Worm (Caenorhabditis elegans) whole organism, mixed stage, embryonic: Measurements from ENCODE around the gene F42H10.2.

Experiments used
- M03D4.4 ChIP-seq: sonication (generic microtip); optimal IDR thresholded peaks from 2 replicates; lab custom pipeline; 2017; ENCODE audit warnings: mild to moderate bottlenecking, missing genetic modification characterization, missing compliant biosample characterization
- bed-3 ChIP-seq: fragments of 200-800 bp; sonication (Bioruptor generic); optimal IDR thresholded peaks from 3 replicates; lab custom pipeline; 2018; ENCODE audit warnings: mild to moderate bottlenecking, missing genetic modification characterization, moderate library complexity, missing compliant biosample characterization
- blmp-1 ChIP-seq: fragments of 150-350 bp; optimal IDR thresholded peaks from 2 replicates; lab custom pipeline; 2014; ENCODE audit warnings: missing biosample characterization, missing genetic modification characterization
- ceh-39 ChIP-seq: fragments of 150-350 bp; optimal IDR thresholded peaks from 2 replicates; lab custom pipeline; 2014; ENCODE audit warnings: missing biosample characterization, missing genetic modification characterization
- ceh-43 ChIP-seq: fragments of 200-800 bp; sonication (Bioruptor generic); optimal IDR thresholded peaks from 2 replicates; lab custom pipeline; 2018; ENCODE audit warnings: mild to moderate bottlenecking, missing genetic modification characterization, moderate library complexity, missing compliant biosample characterization
- ces-1 ChIP-seq: fragments of 150-350 bp; optimal IDR thresholded peaks from 2 replicates; lab custom pipeline; 2014; ENCODE audit warnings: missing biosample characterization, missing genetic modification reagents, missing genetic modification characterization
- cnd-1 ChIP-seq: fragments of 200-800 bp; sonication (Bioruptor generic); optimal IDR thresholded peaks from 2 replicates; lab custom pipeline; 2018; ENCODE audit warnings: mild to moderate bottlenecking, missing genetic modification characterization, missing compliant biosample characterization
- drap-1 ChIP-seq: fragments of 200-800 bp; sonication (Bioruptor generic); optimal IDR thresholded peaks from 3 replicates; lab custom pipeline; 2018; ENCODE audit warnings: mild to moderate bottlenecking, missing genetic modification characterization, missing compliant biosample characterization
- elt-1 ChIP-seq: sonication (generic microtip); optimal IDR thresholded peaks from 2 replicates; lab custom pipeline; 2017; ENCODE audit warnings: missing genetic modification characterization, mild to moderate bottlenecking, missing compliant biosample characterization, antibody characterized with exemption, moderate library complexity, borderline replicate concordance; ENCODE audit not compliant: insufficient read depth
- elt-3 ChIP-seq: fragments of 150-350 bp; optimal IDR thresholded peaks from 2 replicates; lab custom pipeline; 2014; ENCODE audit warnings: missing biosample characterization, missing genetic modification characterization
- flh-1 ChIP-seq: fragments of 200-800 bp; sonication (Bioruptor generic); optimal IDR thresholded peaks from 2 replicates; lab custom pipeline; 2018; ENCODE audit warnings: mild to moderate bottlenecking, missing genetic modification characterization, moderate library complexity, missing compliant biosample characterization
- ham-2 ChIP-seq: fragments of 200-800 bp; sonication (Bioruptor generic); optimal IDR thresholded peaks from 2 replicates; lab custom pipeline; 2018; ENCODE audit warnings: mild to moderate bottlenecking, missing genetic modification characterization, missing compliant biosample characterization
- hlh-1 ChIP-seq: fragments of 150-350 bp; optimal IDR thresholded peaks from 2 replicates; lab custom pipeline; 2014; ENCODE audit warnings: missing biosample characterization, missing genetic modification reagents, missing genetic modification characterization
- lin-13 ChIP-seq: fragments of 150-350 bp; optimal IDR thresholded peaks from 2 replicates; lab custom pipeline; 2014; ENCODE audit warnings: missing biosample characterization, missing genetic modification characterization
- lin-32 ChIP-seq: fragments of 200-800 bp; sonication (Bioruptor generic); optimal IDR thresholded peaks from 2 replicates; lab custom pipeline; 2018; ENCODE audit warnings: mild to moderate bottlenecking, missing genetic modification characterization, missing compliant biosample characterization
- lsy-2 ChIP-seq: fragments of 150-350 bp; optimal IDR thresholded peaks from 2 replicates; lab custom pipeline; 2014; ENCODE audit warnings: missing biosample characterization, missing genetic modification characterization
- mab-5 ChIP-seq: fragments of 150-350 bp; optimal IDR thresholded peaks from 2 replicates; lab custom pipeline; 2014; ENCODE audit warnings: missing biosample characterization, missing genetic modification characterization
- mep-1 ChIP-seq: fragments of 150-350 bp; optimal IDR thresholded peaks from 2 replicates; lab custom pipeline; 2017; ENCODE audit warnings: missing biosample characterization, missing genetic modification reagents, missing genetic modification characterization, inconsistent platforms
- mls-2 ChIP-seq: sonication (generic microtip); optimal IDR thresholded peaks from 2 replicates; lab custom pipeline; 2016; ENCODE audit warnings: mild to moderate bottlenecking, missing genetic modification characterization, moderate library complexity, missing compliant biosample characterization
- nhr-12 ChIP-seq: fragments of 150-350 bp; optimal IDR thresholded peaks from 2 replicates; lab custom pipeline; 2014; ENCODE audit warnings: missing biosample characterization, missing genetic modification characterization
- nhr-2 ChIP-seq: fragments of 150-350 bp; optimal IDR thresholded peaks from 2 replicates; lab custom pipeline; 2014; ENCODE audit warnings: missing biosample characterization, missing genetic modification characterization
- nhr-237 ChIP-seq: fragments of 150-350 bp; optimal IDR thresholded peaks from 2 replicates; lab custom pipeline; 2014; ENCODE audit warnings: missing biosample characterization, missing genetic modification characterization
- nhr-28 ChIP-seq: fragments of 150-350 bp; optimal IDR thresholded peaks from 2 replicates; lab custom pipeline; 2014; ENCODE audit warnings: missing biosample characterization, missing genetic modification characterization
- pha-4 ChIP-seq: fragments of 150-350 bp; optimal IDR thresholded peaks from 2 replicates; lab custom pipeline; 2018; ENCODE audit warnings: missing biosample characterization, missing genetic modification reagents, missing genetic modification characterization
- sem-2 ChIP-seq: fragments of 200-800 bp; sonication (Bioruptor generic); optimal IDR thresholded peaks from 2 replicates; lab custom pipeline; 2018; ENCODE audit warnings: mild to moderate bottlenecking, missing genetic modification characterization, missing compliant biosample characterization
- snpc-4 ChIP-seq: fragments of 150-350 bp; optimal IDR thresholded peaks from 2 replicates; lab custom pipeline; 2014; ENCODE audit warnings: missing biosample characterization, missing genetic modification characterization
- sptf-1 ChIP-seq: sonication (generic microtip); optimal IDR thresholded peaks from 2 replicates; lab custom pipeline; 2017; ENCODE audit warnings: mild to moderate bottlenecking, missing genetic modification characterization, moderate library complexity, missing compliant biosample characterization
- tbx-8 ChIP-seq: fragments of 200-800 bp; sonication (Bioruptor generic); optimal IDR thresholded peaks from 2 replicates; lab custom pipeline; 2018; ENCODE audit warnings: mild to moderate bottlenecking, missing genetic modification characterization, moderate library complexity, missing compliant biosample characterization
- unc-120 ChIP-seq: sonication (generic microtip); optimal IDR thresholded peaks from 2 replicates; lab custom pipeline; 2017; ENCODE audit warnings: missing genetic modification characterization, missing compliant biosample characterization; ENCODE audit not compliant: poor library complexity, severe bottlenecking
- unc-39 ChIP-seq: fragments of 150-350 bp; optimal IDR thresholded peaks from 2 replicates; lab custom pipeline; 2014; ENCODE audit warnings: missing biosample characterization, missing genetic modification characterization
- unc-62 ChIP-seq: fragments of 150-350 bp; optimal IDR thresholded peaks from 2 replicates; lab custom pipeline; 2014; ENCODE audit warnings: missing biosample characterization, missing genetic modification reagents, missing genetic modification characterization
- zip-8 ChIP-seq: fragments of 150-350 bp; optimal IDR thresholded peaks from 2 replicates; lab custom pipeline; 2014; ENCODE audit warnings: missing biosample characterization, missing genetic modification characterization
- ztf-11 ChIP-seq: fragments of 150-350 bp; optimal IDR thresholded peaks from 2 replicates; lab custom pipeline; 2014; ENCODE audit warnings: missing biosample characterization, missing genetic modification characterization

Gene F42H10.2

ce11 chrIII:8479322-8479864 lies 11.0 kb upstream of the F42H10.2 start:
- TF ChIP-seq nhr-237 (tag; lab: Kevin White, UChicago), result no peak
- TF ChIP-seq nhr-28 (tag; lab: Kevin White, UChicago), result no peak
- TF ChIP-seq snpc-4 (tag; lab: Kevin White, UChicago), result no peak
- TF ChIP-seq ces-1 (GFP tag; lab: Kevin White, UChicago), result no peak
- TF ChIP-seq unc-39 (tag; lab: Kevin White, UChicago), result no peak
- TF ChIP-seq elt-3 (tag; lab: Kevin White, UChicago), result no peak
- TF ChIP-seq lin-13 (tag; lab: Kevin White, UChicago), result no peak
- no peak for TF ChIP-seq mab-5 (tag; lab: Kevin White, UChicago)
- TF ChIP-seq, all 35 proteins: peak for 0

ce11 chrIII:8480355-8480754 lies 10.1 kb upstream of the F42H10.2 start, which contains the start of gene F42H10.6:
TSS of gene F42H10.6 (minus strand) at chrIII:8480455.
- no peak for TF ChIP-seq nhr-28 (tag; lab: Kevin White, UChicago)
- no peak for TF ChIP-seq nhr-12 (tag; lab: Kevin White, UChicago)
- TF ChIP-seq hlh-1, result peak; percentile 85
- TF ChIP-seq flh-1, result no peak
- TF ChIP-seq lin-32 (GFP tag; lab: Kevin White, UChicago), result no peak
- no peak for TF ChIP-seq ztf-11 (tag; lab: Kevin White, UChicago)
- TF ChIP-seq mls-2 (tag; lab: Kevin White, UChicago), result no peak

- no peak for TF ChIP-seq mls-2 (tag; lab: Kevin White, UChicago)
- no peak for TF ChIP-seq elt-1 (tag; lab: Kevin White, UChicago)
- TF ChIP-seq unc-120, result no peak
- TF ChIP-seq sptf-1, result no peak
- no peak for TF ChIP-seq sem-2
- TF ChIP-seq nhr-2 (tag; lab: Kevin White, UChicago), result no peak
- TF ChIP-seq unc-62 (GFP tag; lab: Kevin White, UChicago), result no peak
Observed at ce11 chrIII:8483853-8484252, 6.6 kb upstream of the F42H10.2 start, which contains the start of gene F42H10.3. TSS of gene F42H10.3 (plus strand) at chrIII:8484153.

DNA sequence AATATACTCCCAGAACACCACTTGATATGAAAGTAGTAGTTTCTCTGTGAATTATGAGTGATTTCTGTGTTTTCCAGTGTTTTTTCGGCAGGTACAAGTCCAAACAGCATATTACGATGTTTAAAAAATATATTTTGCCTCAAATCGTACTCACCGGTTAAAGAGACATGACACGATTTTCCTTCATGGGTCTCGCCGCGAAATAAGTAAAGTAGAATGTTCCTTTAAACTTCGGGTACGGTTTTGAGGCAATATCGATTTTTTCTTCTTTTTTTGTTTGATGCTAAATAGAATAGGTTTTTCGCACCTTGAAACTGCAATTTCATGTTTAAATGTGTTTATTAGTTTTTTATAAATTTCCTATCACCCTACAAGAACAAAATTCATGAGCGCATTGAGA lies 1.5 kb downstream of the F42H10.2 start:
- TF ChIP-seq drap-1, result no peak
- TF ChIP-seq ztf-11 (tag; lab: Kevin White, UChicago), result no peak
- no peak for TF ChIP-seq sptf-1
- no peak for TF ChIP-seq unc-39 (tag; lab: Kevin White, UChicago)
- TF ChIP-seq lin-32 (GFP tag; lab: Kevin White, UChicago), result no peak
- no peak for TF ChIP-seq blmp-1 (tag; lab: Kevin White, UChicago)
- TF ChIP-seq zip-8, result no peak
- no peak for TF ChIP-seq nhr-2 (tag; lab: Kevin White, UChicago)
- no peak for TF ChIP-seq unc-120
- TF ChIP-seq mls-2 (tag; lab: Kevin White, UChicago), result no peak
- TF ChIP-seq flh-1, result no peak

DNA sequence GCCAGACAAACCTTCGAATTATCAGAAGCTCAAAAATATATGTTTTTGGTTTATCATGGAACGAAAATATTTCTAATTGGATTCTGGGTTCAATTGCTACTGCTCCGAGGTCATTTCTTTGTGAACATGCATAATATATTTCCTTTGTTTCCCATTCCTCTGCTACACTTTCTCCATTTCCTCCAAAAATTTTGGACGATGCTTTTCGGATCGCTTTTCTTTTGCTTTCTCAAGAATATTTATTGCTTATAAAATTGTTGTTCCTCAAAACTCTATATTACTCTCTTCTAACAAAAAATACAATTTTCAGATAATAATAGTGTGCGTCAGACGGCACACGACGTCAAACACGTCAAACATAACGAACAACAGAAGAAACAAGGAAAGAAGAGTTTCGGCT lies 4.3 kb downstream of the F42H10.2 start, which contains the start of gene pac-1:
Gene pac-1, plus strand, starts transcription at position 301 of the 400 bp plus-strand sequence.
- TF ChIP-seq zip-8, result no peak
- TF ChIP-seq ceh-39, result no peak
- no peak for TF ChIP-seq drap-1
- TF ChIP-seq mep-1 (tag; lab: Kevin White, UChicago), result no peak
- no peak for TF ChIP-seq mab-5 (tag; lab: Kevin White, UChicago)
- no peak for TF ChIP-seq ceh-43 (GFP tag; lab: Kevin White, UChicago)
- no peak for TF ChIP-seq nhr-237 (tag; lab: Kevin White, UChicago)
- TF ChIP-seq lsy-2, result no peak
- no peak for TF ChIP-seq cnd-1 (tag; lab: Kevin White, UChicago)
- no peak for TF ChIP-seq pha-4
- TF ChIP-seq nhr-12 (tag; lab: Kevin White, UChicago), result no peak
- no peak for TF ChIP-seq elt-1 (tag; lab: Kevin White, UChicago)
- no peak for TF ChIP-seq ham-2
- TF ChIP-seq elt-3 (tag; lab: Kevin White, UChicago), result no peak
- TF ChIP-seq sptf-1, result no peak

- TF ChIP-seq M03D4.4 (tag; lab: Kevin White, UChicago) (no peak), blmp-1 (tag; lab: Kevin White, UChicago) (no peak), bed-3 (GFP tag; lab: Kevin White, UChicago) (no peak), tbx-8 (GFP tag; lab: Kevin White, UChicago) (no peak), nhr-12 (tag; lab: Kevin White, UChicago) (no peak), flh-1 (no peak), ceh-39 (no peak)
Observed at ce11 chrIII:8503341-8503740, 12.9 kb downstream of the F42H10.2 start.
